Worm (Caenorhabditis elegans) whole organism, L2 larva: ENCODE data around the gene F18E9.7.

Experiments used
- C34F6.9 ChIP-seq: fragments of 150-350 bp; optimal IDR thresholded peaks from 2 replicates; lab custom pipeline; 2014; ENCODE audit warnings: missing biosample characterization, missing genetic modification characterization
- F13H6.1 ChIP-seq: sonication (generic microtip); optimal IDR thresholded peaks from 2 replicates; lab custom pipeline; 2016; ENCODE audit warnings: missing genetic modification characterization, missing compliant biosample characterization
- ZK546.5 ChIP-seq: sonication (generic microtip); optimal IDR thresholded peaks from 2 replicates; lab custom pipeline; 2017; ENCODE audit warnings: missing biosample characterization, missing genetic modification characterization
- alr-1 ChIP-seq: fragments of 150-350 bp; optimal IDR thresholded peaks from 2 replicates; lab custom pipeline; 2014; ENCODE audit warnings: missing biosample characterization, missing genetic modification characterization
- aly-2 ChIP-seq: fragments of 150-350 bp; optimal IDR thresholded peaks from 2 replicates; lab custom pipeline; 2014; ENCODE audit warnings: missing biosample characterization, missing genetic modification characterization
- ama-1 ChIP-seq: fragments of 150-350 bp; optimal IDR thresholded peaks from 2 replicates; lab custom pipeline; 2018; ENCODE audit warnings: inconsistent platforms
- blmp-1 ChIP-seq: sonication (generic microtip); optimal IDR thresholded peaks from 2 replicates; lab custom pipeline; 2017; ENCODE audit warnings: missing genetic modification characterization, mild to moderate bottlenecking, missing compliant biosample characterization, antibody characterized with exemption, moderate library complexity; ENCODE audit not compliant: insufficient read depth
- ceh-16 ChIP-seq: fragments of 150-350 bp; optimal IDR thresholded peaks from 2 replicates; lab custom pipeline; 2014; ENCODE audit warnings: missing biosample characterization, missing genetic modification characterization
- crh-2 ChIP-seq: sonication (generic microtip); optimal IDR thresholded peaks from 2 replicates; lab custom pipeline; 2017; ENCODE audit warnings: missing biosample characterization, missing genetic modification characterization
- elt-1 ChIP-seq: fragments of 150-350 bp; optimal IDR thresholded peaks from 2 replicates; lab custom pipeline; 2014; ENCODE audit warnings: missing biosample characterization, missing genetic modification characterization
- elt-3 ChIP-seq: sonication (generic microtip); optimal IDR thresholded peaks from 2 replicates; lab custom pipeline; 2017; ENCODE audit warnings: missing biosample characterization, missing genetic modification characterization
- fos-1 ChIP-seq: fragments of 150-350 bp; optimal IDR thresholded peaks from 2 replicates; lab custom pipeline; 2014; ENCODE audit warnings: missing biosample characterization, missing genetic modification characterization
- gmeb-1 ChIP-seq: fragments of 150-350 bp; optimal IDR thresholded peaks from 2 replicates; lab custom pipeline; 2014; ENCODE audit warnings: missing biosample characterization, missing genetic modification characterization
- lin-11 ChIP-seq: fragments of 150-350 bp; sonication (generic microtip); optimal IDR thresholded peaks from 2 replicates; lab custom pipeline; 2014; ENCODE audit warnings: missing biosample characterization, missing genetic modification characterization, inconsistent platforms, mixed read lengths
- lin-13 ChIP-seq: fragments of 150-350 bp; optimal IDR thresholded peaks from 2 replicates; lab custom pipeline; 2014; ENCODE audit warnings: missing biosample characterization, missing genetic modification reagents, missing genetic modification characterization
- lin-39 ChIP-seq: fragments of 150-350 bp; optimal IDR thresholded peaks from 2 replicates; lab custom pipeline; 2014; ENCODE audit warnings: missing biosample characterization, missing genetic modification reagents, missing genetic modification characterization
- lsy-2 ChIP-seq, 2 experiments: fragments of 150-350 bp in 1 of 2; sonication (generic microtip) in 1 of 2; optimal IDR thresholded peaks; 2 replicates each; lab custom pipeline; 2014 to 2017; ENCODE audit warnings: missing biosample characterization in 2 of 2, missing genetic modification characterization in 2 of 2
- mab-5 ChIP-seq: fragments of 150-350 bp; optimal IDR thresholded peaks from 2 replicates; lab custom pipeline; 2014; ENCODE audit warnings: missing biosample characterization, missing genetic modification characterization
- mbf-1 ChIP-seq: sonication (generic microtip); optimal IDR thresholded peaks from 2 replicates; lab custom pipeline; 2017; ENCODE audit warnings: missing biosample characterization, missing genetic modification characterization
- mdl-1 ChIP-seq, 2 experiments: fragments of 150-350 bp in 1 of 2; sonication (generic microtip) in 1 of 2; optimal IDR thresholded peaks; 2 replicates each; lab custom pipeline; 2017; ENCODE audit warnings: missing biosample characterization in 2 of 2, missing genetic modification characterization in 2 of 2
- nhr-11 ChIP-seq: fragments of 150-350 bp; optimal IDR thresholded peaks from 2 replicates; lab custom pipeline; 2014; ENCODE audit warnings: missing biosample characterization, missing genetic modification characterization
- nhr-129 ChIP-seq: fragments of 150-350 bp; optimal IDR thresholded peaks from 2 replicates; lab custom pipeline; 2014; ENCODE audit warnings: missing biosample characterization, missing genetic modification characterization
- nhr-23 ChIP-seq: fragments of 150-350 bp; optimal IDR thresholded peaks from 2 replicates; lab custom pipeline; 2014; ENCODE audit warnings: missing biosample characterization, missing genetic modification reagents, missing genetic modification characterization
- nhr-237 ChIP-seq: fragments of 150-350 bp; optimal IDR thresholded peaks from 2 replicates; lab custom pipeline; 2014; ENCODE audit warnings: missing biosample characterization, missing genetic modification characterization
- nhr-25 ChIP-seq: fragments of 150-350 bp; sonication (generic microtip); optimal IDR thresholded peaks from 3 replicates; lab custom pipeline; 2014; ENCODE audit warnings: missing biosample characterization, missing genetic modification characterization
- nhr-6 ChIP-seq: fragments of 150-350 bp; optimal IDR thresholded peaks from 2 replicates; lab custom pipeline; 2014; ENCODE audit warnings: missing biosample characterization, missing genetic modification characterization
- nhr-77 ChIP-seq: fragments of 150-350 bp; optimal IDR thresholded peaks from 2 replicates; lab custom pipeline; 2014; ENCODE audit warnings: missing biosample characterization, missing genetic modification characterization
- peb-1 ChIP-seq: fragments of 150-350 bp; optimal IDR thresholded peaks from 2 replicates; lab custom pipeline; 2014; ENCODE audit warnings: missing biosample characterization, missing genetic modification characterization
- sem-4 ChIP-seq: fragments of 150-350 bp; optimal IDR thresholded peaks from 2 replicates; lab custom pipeline; 2014; ENCODE audit warnings: missing biosample characterization, missing genetic modification reagents, missing genetic modification characterization
- skn-1 ChIP-seq: sonication (generic microtip); optimal IDR thresholded peaks from 2 replicates; lab custom pipeline; 2017; ENCODE audit warnings: missing biosample characterization, missing genetic modification characterization
- sma-3 ChIP-seq: sonication (generic microtip); optimal IDR thresholded peaks from 2 replicates; lab custom pipeline; 2016; ENCODE audit warnings: missing genetic modification reagents, missing genetic modification characterization, missing compliant biosample characterization
- snpc-4 ChIP-seq: fragments of 150-350 bp; optimal IDR thresholded peaks from 2 replicates; lab custom pipeline; 2014; ENCODE audit warnings: missing biosample characterization, missing genetic modification characterization
- unc-39 ChIP-seq: fragments of 150-350 bp; optimal IDR thresholded peaks from 2 replicates; lab custom pipeline; 2014; ENCODE audit warnings: missing biosample characterization, missing genetic modification characterization
- unc-55 ChIP-seq: fragments of 150-350 bp; sonication (generic microtip); optimal IDR thresholded peaks from 3 replicates; lab custom pipeline; 2014; ENCODE audit warnings: missing biosample characterization, missing genetic modification reagents, missing genetic modification characterization
- zag-1 ChIP-seq: fragments of 150-350 bp; optimal IDR thresholded peaks from 2 replicates; lab custom pipeline; 2014; ENCODE audit warnings: missing biosample characterization, missing genetic modification characterization
- ztf-1 ChIP-seq: fragments of 200-800 bp; sonication (Bioruptor generic); conservative IDR thresholded peaks from 2 replicates; pipeline ENCODE4 v1.3.6; 2022; ENCODE audit warnings: missing genetic modification characterization, missing compliant biosample characterization
- ztf-11 ChIP-seq: sonication (generic microtip); optimal IDR thresholded peaks from 2 replicates; lab custom pipeline; 2017; ENCODE audit warnings: missing biosample characterization, missing genetic modification characterization

The F18E9.7 gene

ce11 chrX:8563663-8564450 lies 33.7 kb downstream of the F18E9.7 start:
- TF ChIP-seq F13H6.1 (tag; lab: Kevin White, UChicago) (no peak), unc-55 (GFP tag; lab: Kevin White, UChicago) (no peak), ZK546.5 (no peak), sma-3 (GFP tag; lab: Kevin White, UChicago) (peak; percentile 27), fos-1 (tag; lab: Kevin White, UChicago) (peak; percentile 75)

DNA sequence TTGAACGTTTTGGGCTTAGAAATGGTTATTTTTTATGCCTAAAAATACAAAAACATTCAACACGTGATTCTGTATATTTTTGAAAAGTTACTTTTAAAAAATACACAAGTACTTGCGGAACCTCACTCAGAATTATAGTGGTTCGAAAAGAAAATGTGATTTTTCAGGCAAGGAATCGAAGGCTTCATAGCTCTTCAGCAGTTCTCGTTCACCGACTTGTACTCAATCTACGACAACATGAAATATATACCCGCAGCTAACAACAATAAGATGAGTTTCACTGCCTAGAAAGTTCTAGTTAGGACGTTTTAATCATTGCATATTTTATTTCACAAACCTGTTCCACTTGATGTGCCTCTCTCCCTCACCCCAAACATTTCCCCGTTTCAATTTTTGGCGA lies 35.0 kb downstream of the F18E9.7 start:
- no peak for TF ChIP-seq peb-1 (tag; lab: Kevin White, UChicago)
- TF ChIP-seq mbf-1 (tag; lab: Kevin White, UChicago): no peak
- TF ChIP-seq elt-1 (tag; lab: Kevin White, UChicago): no peak
- no peak for TF ChIP-seq sem-4 (tag; lab: Kevin White, UChicago)
- TF ChIP-seq, all 48 proteins: peak for 0

ce11 chrX:8556614-8557196 lies 40.8 kb downstream of the F18E9.7 start, which contains the start of gene utx-1:
utx-1 (plus strand) TSS chrX:8557146.
- TF ChIP-seq mab-5 (tag; lab: Kevin White, UChicago): no peak
- no peak for TF ChIP-seq mbf-1 (tag; lab: Kevin White, UChicago)
- TF ChIP-seq unc-39 (tag; lab: Kevin White, UChicago): no peak
- no peak for TF ChIP-seq ztf-1 (GFP tag; lab: Robert Waterston, UW)
- TF ChIP-seq fos-1 (tag; lab: Kevin White, UChicago): no peak
- peak; percentile 39 for TF ChIP-seq F13H6.1 (tag; lab: Kevin White, UChicago)
- TF ChIP-seq alr-1 (tag; lab: Kevin White, UChicago): no peak
- no peak for TF ChIP-seq skn-1
- peak; percentile 39 for TF ChIP-seq nhr-129 (tag; lab: Kevin White, UChicago)
- no peak for TF ChIP-seq crh-2 (tag; lab: Kevin White, UChicago)
- no peak for TF ChIP-seq zag-1 (tag; lab: Kevin White, UChicago)
- no peak for TF ChIP-seq nhr-77 (tag; lab: Kevin White, UChicago)
- TF ChIP-seq unc-55 (GFP tag; lab: Kevin White, UChicago): peak; percentile 53
- no peak for TF ChIP-seq snpc-4
- no peak for TF ChIP-seq aly-2
- no peak for TF ChIP-seq elt-1 (tag; lab: Kevin White, UChicago)
- no peak for TF ChIP-seq ZK546.5
- no peak for TF ChIP-seq gmeb-1 (tag; lab: Kevin White, UChicago)
- TF ChIP-seq nhr-11 (tag; lab: Kevin White, UChicago): no peak
- TF ChIP-seq nhr-25: peak; percentile 36
- no peak for TF ChIP-seq ztf-11 (tag; lab: Kevin White, UChicago)
- peak in 1 of 2 experiments; percentile 17 for TF ChIP-seq lsy-2 (tag; optimal IDR thresholded peaks at IDR 0.05; lab: Kevin White, UChicago)
- no peak for TF ChIP-seq lin-11
- TF ChIP-seq peb-1 (tag; lab: Kevin White, UChicago): no peak
- peak; percentile 11 for TF ChIP-seq C34F6.9 (tag; lab: Kevin White, UChicago)
- peak; percentile 34 for TF ChIP-seq sma-3 (GFP tag; lab: Kevin White, UChicago)
- no peak for TF ChIP-seq nhr-237 (tag; lab: Kevin White, UChicago)
- TF ChIP-seq sem-4 (tag; lab: Kevin White, UChicago): no peak
- no peak for TF ChIP-seq nhr-23 (tag; lab: Kevin White, UChicago)
- TF ChIP-seq elt-3 (tag; lab: Kevin White, UChicago): no peak
- no peak for TF ChIP-seq mdl-1 (tag; optimal IDR thresholded peaks at IDR 0.05; lab: Kevin White, UChicago)

DNA sequence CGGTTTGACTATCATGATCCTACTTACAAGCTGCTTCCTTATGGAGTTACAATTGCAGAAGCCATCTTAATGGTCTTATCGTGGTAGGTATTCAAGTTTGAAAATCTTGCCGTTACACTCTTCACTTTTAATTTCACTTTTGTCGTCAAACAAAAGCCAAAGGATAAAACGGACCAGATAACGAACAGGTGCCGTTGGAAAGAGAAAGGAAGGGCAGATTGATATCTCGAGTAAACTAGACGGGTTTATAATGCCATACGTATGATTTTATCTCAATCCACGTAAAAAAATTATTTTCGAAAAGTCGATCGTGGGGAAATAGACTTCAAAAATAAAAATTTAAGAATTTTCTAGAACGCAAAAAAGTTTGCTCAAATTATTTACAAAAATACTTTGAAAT lies 43.5 kb downstream of the F18E9.7 start:
- TF ChIP-seq skn-1 (no peak), ama-1 (lab: Kevin White, UChicago) (no peak), crh-2 (tag; lab: Kevin White, UChicago) (no peak), nhr-129 (tag; lab: Kevin White, UChicago) (no peak), peb-1 (tag; lab: Kevin White, UChicago) (no peak), aly-2 (no peak), lin-13 (GFP tag; lab: Kevin White, UChicago) (no peak), nhr-6 (tag; lab: Kevin White, UChicago) (no peak), blmp-1 (tag; lab: Kevin White, UChicago) (peak; percentile 83), lin-39 (tag; lab: Kevin White, UChicago) (no peak), nhr-25 (peak; percentile 49), mab-5 (tag; lab: Kevin White, UChicago) (no peak), nhr-11 (tag; lab: Kevin White, UChicago) (no peak), ceh-16 (tag; lab: Kevin White, UChicago) (peak; percentile 45)
